Worm (Caenorhabditis elegans): ENCODE data around the gene abf-3.

DNA sequence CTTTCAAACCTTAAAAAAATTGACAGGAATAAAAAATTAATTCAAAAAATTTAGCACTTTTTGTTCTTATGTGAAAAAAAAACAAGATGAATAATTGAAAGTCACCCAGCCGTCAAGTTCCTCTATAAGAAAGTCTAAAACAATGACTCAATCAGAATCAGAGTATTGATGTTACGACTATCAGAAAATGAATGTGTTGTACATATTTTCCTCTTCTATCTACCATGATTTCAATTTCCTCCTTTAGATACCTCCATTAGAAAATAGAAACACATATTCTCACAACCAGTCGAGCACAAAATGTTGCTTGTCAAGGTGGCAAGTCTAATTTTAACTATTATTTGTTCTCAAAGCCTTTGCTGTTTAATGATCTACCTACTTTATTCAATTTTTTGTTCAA, 2.3 kb upstream of the abf-3 start, which contains the start of gene srbc-48:
- no peak for TF ChIP-seq ztf-1 (GFP tag; conservative IDR thresholded peaks at IDR 0.05)
- TF ChIP-seq F13H6.1 (tag; optimal IDR thresholded peaks at IDR 0.05), result no peak
- TF ChIP-seq lin-13 (GFP tag; optimal IDR thresholded peaks at IDR 0.05), result no peak
- TF ChIP-seq elt-3 (tag; optimal IDR thresholded peaks at IDR 0.05), result no peak
- TF ChIP-seq unc-55 (GFP tag; optimal IDR thresholded peaks at IDR 0.05), result no peak
- no peak for TF ChIP-seq mdl-1 (tag; optimal IDR thresholded peaks at IDR 0.05)
- no peak for TF ChIP-seq snpc-4 (tag; optimal IDR thresholded peaks at IDR 0.05)
- no peak for TF ChIP-seq ztf-11 (tag; optimal IDR thresholded peaks at IDR 0.05)
- no peak for TF ChIP-seq skn-1 (tag; optimal IDR thresholded peaks at IDR 0.05)
